Worm (Caenorhabditis elegans) whole organism, early embryonic: ENCODE data around the gene bub-3.

Experiments used
- B0310.2 ChIP-seq: sonication (generic microtip); optimal IDR thresholded peaks from 2 replicates; lab custom pipeline; 2016; ENCODE audit warnings: mild to moderate bottlenecking, missing genetic modification characterization, missing compliant biosample characterization
- ama-1 ChIP-seq: fragments of 150-350 bp; optimal IDR thresholded peaks from 2 replicates; lab custom pipeline; 2014
- hmg-4 ChIP-seq: fragments of 200-800 bp; sonication (Bioruptor generic); optimal IDR thresholded peaks from 2 replicates; lab custom pipeline; 2018; ENCODE audit warnings: mild to moderate bottlenecking, missing genetic modification characterization, missing compliant biosample characterization
- sea-1 ChIP-seq: fragments of 200-800 bp; sonication (Bioruptor generic); conservative IDR thresholded peaks from 2 replicates; pipeline ENCODE4 v1.3.6; 2022; ENCODE audit warnings: missing genetic modification characterization, missing compliant biosample characterization
- tbx-37 ChIP-seq: fragments of 200-800 bp; sonication (Bioruptor generic); conservative IDR thresholded peaks from 2 replicates; pipeline ENCODE4 v1.3.6; 2022; ENCODE audit warnings: missing genetic modification reagents, missing genetic modification characterization, missing compliant biosample characterization

ce11 chrII:13679775-13680320 is 46.0 kb upstream of the bub-3 start:
- no peak for TF ChIP-seq ama-1 (lab: Kevin White, UChicago)
- no peak for TF ChIP-seq hmg-4 (GFP tag; lab: Kevin White, UChicago)
- no peak for TF ChIP-seq B0310.2 (tag; lab: Kevin White, UChicago)
- TF ChIP-seq tbx-37 (GFP tag; lab: Robert Waterston, UW) = no peak
- no peak for TF ChIP-seq sea-1 (GFP tag; lab: Robert Waterston, UW)
